Fruit fly (Drosophila melanogaster) whole organism: ENCODE data around the gene CG14657.

Source experiments
- CG8478 ChIP-seq: fragments of >200 bp; optimal IDR thresholded peaks from 2 replicates; lab custom pipeline; 2018; ENCODE audit warnings: inconsistent platforms
- Dll ChIP-seq: fragments of >200 bp; optimal IDR thresholded peaks from 2 replicates; lab custom pipeline; 2017
- EcR ChIP-seq, 2 experiments: fragments of >200 bp; optimal IDR thresholded peaks; 2 replicates each; lab custom pipeline; 2017; ENCODE audit warnings: missing biosample characterization in 2 of 2, missing genetic modification characterization in 2 of 2, missing genetic modification reagents in 2 of 2
- psq ChIP-seq: fragments of >200 bp; optimal IDR thresholded peaks from 2 replicates; lab custom pipeline; 2017

DNA sequence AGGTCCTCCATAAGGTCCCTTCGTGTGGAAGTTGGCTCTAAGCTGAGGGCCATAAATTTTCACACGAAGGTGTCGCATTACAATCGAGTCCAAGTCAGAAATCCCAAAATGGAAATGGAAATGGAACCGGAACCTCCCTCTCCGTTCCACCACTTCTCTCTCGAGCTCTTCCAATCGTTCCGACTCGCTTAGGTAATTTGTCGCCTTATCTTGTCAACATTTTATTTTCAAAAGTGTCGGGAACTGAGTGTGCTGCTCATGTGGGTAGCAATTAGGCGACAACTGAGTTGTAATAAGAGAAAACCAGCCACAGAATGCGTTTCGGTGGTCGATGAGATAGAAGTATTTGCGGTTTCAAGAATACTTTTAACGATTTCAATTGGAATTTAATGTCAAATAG, 19.5 kb upstream of the CG14657 start:
- TF ChIP-seq EcR (GFP tag; optimal IDR thresholded peaks at IDR 0.05; lab: Kevin White, UChicago) (no peak), psq (no peak), CG8478 (no peak), Dll (lab: Kevin White, UChicago) (no peak)
